Worm (Caenorhabditis elegans) whole organism, late embryonic: ENCODE data around the gene gtap-2.

Experiments used
- C08G9.2 ChIP-seq: sonication (generic microtip); optimal IDR thresholded peaks from 2 replicates; lab custom pipeline; 2016; ENCODE audit warnings: mild to moderate bottlenecking, missing genetic modification characterization, moderate library complexity, missing compliant biosample characterization
- ama-1 ChIP-seq: fragments of 150-350 bp; optimal IDR thresholded peaks from 2 replicates; lab custom pipeline; 2014
- fkh-10 ChIP-seq: fragments of 150-350 bp; optimal IDR thresholded peaks from 2 replicates; lab custom pipeline; 2014; ENCODE audit warnings: missing biosample characterization, missing genetic modification reagents, missing genetic modification characterization
- nfya-1 ChIP-seq: sonication (generic microtip); optimal IDR thresholded peaks from 2 replicates; lab custom pipeline; 2017; ENCODE audit warnings: missing genetic modification characterization, mild to moderate bottlenecking, missing compliant biosample characterization, antibody characterized with exemption, moderate library complexity
- pag-3 ChIP-seq: sonication (generic microtip); optimal IDR thresholded peaks from 2 replicates; lab custom pipeline; 2016; ENCODE audit warnings: missing compliant biosample characterization, missing genetic modification characterization, borderline replicate concordance
- pha-4 ChIP-seq: fragments of 150-350 bp; optimal IDR thresholded peaks from 2 replicates; lab custom pipeline; 2018; ENCODE audit warnings: missing biosample characterization, missing genetic modification reagents, missing genetic modification characterization
- unc-42 ChIP-seq: sonication (generic microtip); optimal IDR thresholded peaks from 2 replicates; lab custom pipeline; 2016; ENCODE audit warnings: missing genotype, missing genetic modification characterization, missing compliant biosample characterization
- unc-86 ChIP-seq: sonication (generic microtip); optimal IDR thresholded peaks from 2 replicates; lab custom pipeline; 2016; ENCODE audit warnings: missing genetic modification characterization, missing compliant biosample characterization

- no peak for TF ChIP-seq nfya-1 (tag; lab: Kevin White, UChicago)
- no peak for TF ChIP-seq pha-4 (tag; lab: Kevin White, UChicago)
- TF ChIP-seq C08G9.2 (tag; lab: Kevin White, UChicago), result no peak
- TF ChIP-seq ama-1 (lab: Kevin White, UChicago), result no peak
- no peak for TF ChIP-seq pag-3 (tag; lab: Kevin White, UChicago)
- no peak for TF ChIP-seq unc-42 (tag; lab: Kevin White, UChicago)
- no peak for TF ChIP-seq fkh-10
- no peak for TF ChIP-seq unc-86 (tag; lab: Kevin White, UChicago)
Measured at ce11 chrIII:9854960-9855359, 46.6 kb downstream of the gtap-2 start.
